Worm (Caenorhabditis elegans): Measurements from ENCODE around the gene rad-23.

Gene rad-23

DNA sequence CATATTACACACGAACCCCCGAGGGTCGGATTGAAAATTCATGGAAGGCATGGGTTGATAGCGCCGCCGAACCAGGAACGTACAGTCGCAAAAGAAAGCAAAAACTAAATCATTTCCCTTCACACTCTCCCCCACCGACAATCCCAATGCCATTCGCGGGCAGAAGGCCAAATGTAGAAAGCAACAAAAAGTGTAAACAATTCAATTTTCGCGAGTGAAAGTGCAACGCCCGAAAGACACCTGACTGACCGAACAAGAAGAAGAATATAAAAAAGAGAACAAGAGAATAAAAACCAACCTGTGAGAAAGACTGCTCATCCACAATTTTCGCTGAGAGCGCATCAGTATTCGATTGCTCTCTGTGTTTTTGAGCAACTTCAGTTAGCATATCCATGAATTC lies 34.8 kb downstream of the rad-23 start (continued):
- TF ChIP-seq daf-16 (GFP tag; optimal IDR thresholded peaks at IDR 0.05) (no peak), daf-16 (tag; optimal IDR thresholded peaks at IDR 0.05) (peak; percentile 33), ces-1 (GFP tag; optimal IDR thresholded peaks at IDR 0.05) (no peak), ztf-11 (tag; optimal IDR thresholded peaks at IDR 0.05) (no peak), snpc-4 (tag; optimal IDR thresholded peaks at IDR 0.05) (no peak), unc-62 (GFP tag; optimal IDR thresholded peaks at IDR 0.05 in 1 of 2) (peak in 1 of 2 experiments; percentile 13), unc-62 (tag; optimal IDR thresholded peaks at IDR 0.05) (no peak), dpl-1 (GFP tag; optimal IDR thresholded peaks at IDR 0.05) (no peak), spr-3 (GFP tag; optimal IDR thresholded peaks at IDR 0.05) (no peak), mdl-1 (tag; optimal IDR thresholded peaks at IDR 0.05) (peak in 1 of 2 experiments; percentile 40), attf-4 (tag; optimal IDR thresholded peaks at IDR 0.05) (no peak), nhr-10 (tag; optimal IDR thresholded peaks at IDR 0.05) (peak; percentile 32), zfp-2 (tag; optimal IDR thresholded peaks at IDR 0.05) (no peak), zip-11 (GFP tag; IDR thresholded peaks at IDR 0.05) (no peak), hmg-1.1 (GFP tag; IDR thresholded peaks at IDR 0.05) (0 out of 2 replicates have a peak, but pooled peaks have one; percentile 10), set-16 (GFP tag; IDR thresholded peaks at IDR 0.05) (no peak), dve-1 (tag; optimal IDR thresholded peaks at IDR 0.05; ENCODE audit: insufficient read depth) (no peak), ceh-20 (GFP tag; IDR thresholded peaks at IDR 0.05) (no peak), tra-1 (GFP tag; IDR thresholded peaks at IDR 0.05) (no peak), php-3 (GFP tag; IDR thresholded peaks at IDR 0.05) (no peak), Y5F2A.4 (GFP tag; optimal IDR thresholded peaks at IDR 0.05) (no peak), R02D3.7 (tag; optimal IDR thresholded peaks at IDR 0.05) (no peak), lin-1 (GFP tag; IDR thresholded peaks at IDR 0.05) (no peak), skn-1 (tag; optimal IDR thresholded peaks at IDR 0.05) (no peak), zag-1 (tag; optimal IDR thresholded peaks at IDR 0.05) (no peak), Y75B8A.6 (GFP tag; IDR thresholded peaks at IDR 0.05) (no peak), F26F4.8 (GFP tag; conservative IDR thresholded peaks at IDR 0.05) (no peak), pha-4 (GFP tag; IDR thresholded peaks at IDR 0.05) (no peak), pha-4 (tag; optimal IDR thresholded peaks at IDR 0.05) (no peak), spr-1 (tag; optimal IDR thresholded peaks at IDR 0.05) (no peak), jun-1 (tag; optimal IDR thresholded peaks at IDR 0.05) (no peak), ZK546.5 (tag; optimal IDR thresholded peaks at IDR 0.05) (no peak), mdt-29 (GFP tag; IDR thresholded peaks at IDR 0.05) (no peak), duxl-1 (tag; optimal IDR thresholded peaks at IDR 0.05; ENCODE audit: poor library complexity) (no peak)

DNA sequence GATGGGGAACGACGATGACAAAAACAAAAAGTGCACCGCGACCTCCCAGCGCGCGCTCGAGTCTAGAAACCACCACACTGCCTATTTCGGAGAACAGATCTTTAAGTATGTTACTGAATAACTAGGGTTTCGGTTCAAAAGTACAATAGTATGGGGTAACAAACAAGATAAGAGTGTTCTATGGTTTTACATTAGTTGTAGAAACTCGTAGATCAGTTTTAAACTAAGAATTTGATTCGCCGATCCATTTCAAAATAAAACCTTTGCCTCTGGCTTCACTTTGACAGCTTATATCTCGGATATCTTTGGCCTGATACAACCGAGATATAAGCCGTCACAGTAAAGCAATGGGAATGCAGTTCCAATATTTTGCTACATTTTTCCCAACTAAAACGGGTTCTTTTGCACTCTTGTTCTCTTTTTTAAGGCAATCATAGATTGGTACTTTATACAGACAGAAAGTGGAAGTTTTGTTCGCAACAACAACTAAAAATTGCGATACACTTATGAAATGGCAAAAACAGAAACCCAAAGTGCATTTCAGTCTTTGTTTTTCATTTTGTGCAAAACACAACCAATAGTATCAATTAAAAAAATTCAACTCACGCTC lies 36.1 kb downstream of the rad-23 start:
- TF ChIP-seq spr-1 (tag; optimal IDR thresholded peaks at IDR 0.05) (no peak), unc-62 (GFP tag; optimal IDR thresholded peaks at IDR 0.05 in 1 of 2) (peak in 1 of 2 experiments; percentile 97), unc-62 (tag; optimal IDR thresholded peaks at IDR 0.05) (no peak), snpc-1.2 (GFP tag; IDR thresholded peaks at IDR 0.05) (0 out of 2 replicates have a peak, but pooled peaks have one; percentile 32), T20F7.1 (GFP tag; optimal IDR thresholded peaks at IDR 0.05) (no peak), aha-1 (tag) (peak; percentile 25)

DNA sequence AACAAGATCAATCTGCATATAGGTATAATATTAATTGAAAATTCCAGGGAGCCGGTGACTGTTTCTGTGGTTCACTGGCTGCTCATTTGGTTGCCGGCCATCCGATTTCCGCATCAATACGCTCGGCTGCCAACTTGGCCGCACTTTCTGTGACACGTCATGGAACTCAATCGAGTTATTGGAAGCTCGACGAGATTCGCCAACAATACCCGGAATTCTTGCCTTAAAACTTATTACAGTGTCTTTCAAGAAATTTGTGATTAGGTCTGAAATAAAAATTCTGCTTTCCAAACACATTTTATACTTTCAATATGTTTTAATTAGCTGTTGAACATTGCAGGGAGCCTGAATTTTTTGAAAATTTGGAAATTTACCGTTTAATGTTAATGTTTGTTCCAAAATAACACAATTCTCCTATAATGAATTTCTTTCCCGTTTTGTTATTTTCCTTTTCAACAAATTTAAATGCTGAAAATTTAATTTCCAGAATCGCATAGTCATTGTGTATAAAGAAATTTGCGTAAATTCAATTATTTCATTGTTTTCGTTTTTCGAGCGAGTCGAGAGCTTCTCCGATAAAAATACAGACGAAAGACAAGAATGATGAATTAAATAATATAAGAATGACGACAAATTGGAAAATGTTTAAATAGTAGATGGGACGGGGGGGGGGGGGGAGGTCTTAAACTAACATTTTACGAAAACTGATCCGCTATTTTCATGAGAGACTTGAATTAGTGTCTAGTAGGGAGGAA lies 38.2 kb downstream of the rad-23 start:
- no peak for TF ChIP-seq ZK546.5 (tag; optimal IDR thresholded peaks at IDR 0.05)
- TF ChIP-seq duxl-1 (tag; optimal IDR thresholded peaks at IDR 0.05; ENCODE audit: poor library complexity), result peak; percentile 18
- TF ChIP-seq Y75B8A.6 (GFP tag; IDR thresholded peaks at IDR 0.05), result no peak
- TF ChIP-seq madf-9 (GFP tag; conservative IDR thresholded peaks at IDR 0.05), result no peak
- TF ChIP-seq D1046.2 (GFP tag; IDR thresholded peaks at IDR 0.05), result no peak
- TF ChIP-seq cey-2 (tag; optimal IDR thresholded peaks at IDR 0.05; ENCODE audit: borderline replicate concordance, insufficient read depth), result no peak
- peak in 1 of 2 experiments; percentile 47 for TF ChIP-seq unc-62 (GFP tag; optimal IDR thresholded peaks at IDR 0.05 in 1 of 2)
- TF ChIP-seq unc-62 (tag; optimal IDR thresholded peaks at IDR 0.05), result no peak
- peak in 1 of 2 experiments; percentile 60 for TF ChIP-seq daf-16 (GFP tag; optimal IDR thresholded peaks at IDR 0.05)
- peak; percentile 18 for TF ChIP-seq daf-16 (tag; optimal IDR thresholded peaks at IDR 0.05)
- TF ChIP-seq mep-1 (tag; optimal IDR thresholded peaks at IDR 0.05), result peak; percentile 61
- peak in 1 of 2 experiments; percentile 9 for TF ChIP-seq lsy-2 (tag; optimal IDR thresholded peaks at IDR 0.05)
- TF ChIP-seq nhr-102 (tag; optimal IDR thresholded peaks at IDR 0.05), result peak; percentile 57
- TF ChIP-seq dpl-1 (GFP tag; optimal IDR thresholded peaks at IDR 0.05), result no peak
- peak; percentile 12 for TF ChIP-seq rbr-2 (tag; optimal IDR thresholded peaks at IDR 0.05)
- peak; percentile 28 for TF ChIP-seq nhr-10 (tag; optimal IDR thresholded peaks at IDR 0.05)
- no peak for TF ChIP-seq nhr-237 (tag; optimal IDR thresholded peaks at IDR 0.05)
- peak; percentile 5 for TF ChIP-seq F10B5.3 (tag; optimal IDR thresholded peaks at IDR 0.05)
- peak; percentile 54 for TF ChIP-seq ama-1 (optimal IDR thresholded peaks at IDR 0.05)

Data from whole organism, L4 larva.